Worm (Caenorhabditis elegans) whole organism, late embryonic: ENCODE results near the gene cnx-1.

ENCODE experiments used
- ama-1 ChIP-seq: fragments of 150-350 bp; optimal IDR thresholded peaks from 2 replicates; lab custom pipeline; 2014
- hlh-8 ChIP-seq: sonication (generic microtip); optimal IDR thresholded peaks from 2 replicates; lab custom pipeline; 2016; ENCODE audit warnings: missing genotype, missing genetic modification characterization, missing compliant biosample characterization

- no peak for TF ChIP-seq hlh-8 (tag; lab: Kevin White, UChicago)
- no peak for TF ChIP-seq ama-1 (lab: Kevin White, UChicago)
Observed at ce11 chrIII:9782483-9783081, 34.4 kb downstream of the cnx-1 start, which contains the start of gene R10E11.6.
